Fruit fly (Drosophila melanogaster): ENCODE measurements around the gene CG13384.

DNA sequence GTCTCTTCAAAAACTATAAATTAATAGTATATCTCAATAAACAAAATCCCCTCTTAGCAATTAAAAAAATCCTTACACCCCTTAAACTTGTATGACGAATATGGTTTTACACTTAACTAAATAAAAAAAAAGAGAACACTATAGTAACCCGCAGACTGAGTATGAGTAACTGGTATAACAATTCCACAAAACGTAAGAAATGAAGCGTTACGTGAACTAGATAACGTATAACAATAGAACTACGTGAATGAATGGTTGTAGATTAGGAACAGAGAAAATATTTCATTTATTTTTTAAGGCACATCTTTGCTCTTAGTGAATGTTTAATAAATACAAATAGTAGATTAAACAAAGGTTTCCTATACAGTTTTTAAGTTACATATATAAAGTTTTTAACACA is 28.8 kb upstream of the CG13384 start:
- TF ChIP-seq CG14655 (GFP tag; optimal IDR thresholded peaks at IDR 0.05) (no peak), fd96Ca (GFP tag; IDR thresholded peaks at IDR 0.05) (no peak)

Measured in whole organism, pupa.